Worm (Caenorhabditis elegans) whole organism, young adult: ENCODE results near the gene erl-1.

ENCODE experiments used
- C06A6.2 ChIP-seq: fragments of 200-800 bp; sonication (Bioruptor generic); conservative IDR thresholded peaks from 2 replicates; pipeline ENCODE4 v1.3.6; 2022; ENCODE audit warnings: missing genetic modification characterization, missing compliant biosample characterization
- D2030.7 ChIP-seq: fragments of 200-800 bp; sonication (Bioruptor generic); IDR thresholded peaks from 2 replicates; pipeline ENCODE4 v1.3.6; 2022; ENCODE audit warnings: missing genetic modification reagents, missing genetic modification characterization, missing compliant biosample characterization
- F37B4.10 ChIP-seq: fragments of 200-800 bp; sonication (Bioruptor generic); IDR thresholded peaks from 2 replicates; pipeline ENCODE4 v1.3.6; 2022; ENCODE audit warnings: missing genetic modification characterization, missing compliant biosample characterization
- F49E8.2 ChIP-seq: sonication (generic microtip); optimal IDR thresholded peaks from 3 replicates; lab custom pipeline; 2017; ENCODE audit warnings: missing genetic modification characterization, mild to moderate bottlenecking, missing compliant biosample characterization, antibody characterized with exemption, moderate library complexity; ENCODE audit not compliant: insufficient read depth
- F55B11.4 ChIP-seq: sonication (generic microtip); optimal IDR thresholded peaks from 2 replicates; lab custom pipeline; 2016; ENCODE audit warnings: missing compliant biosample characterization, missing genetic modification characterization, borderline replicate concordance; ENCODE audit not compliant: insufficient read depth
- K12H6.12 ChIP-seq: fragments of 200-800 bp; sonication (Bioruptor generic); optimal IDR thresholded peaks from 2 replicates; lab custom pipeline; 2018; ENCODE audit warnings: mild to moderate bottlenecking, missing genetic modification characterization, missing compliant biosample characterization
- T26A5.8 ChIP-seq: sonication (generic microtip); optimal IDR thresholded peaks from 2 replicates; lab custom pipeline; 2016; ENCODE audit warnings: missing genetic modification characterization, missing compliant biosample characterization
- Y53F4B.3 ChIP-seq: fragments of 200-800 bp; sonication (Bioruptor generic); IDR thresholded peaks from 2 replicates; pipeline ENCODE4 v1.3.6; 2022; ENCODE audit warnings: missing genetic modification reagents, missing genetic modification characterization, missing compliant biosample characterization
- Y53G8AR.9 ChIP-seq: fragments of 200-800 bp; sonication (Bioruptor generic); conservative IDR thresholded peaks from 2 replicates; pipeline ENCODE4 v1.3.6; 2022; ENCODE audit warnings: missing genetic modification reagents, missing genetic modification characterization, missing compliant biosample characterization
- Y56A3A.18 ChIP-seq: fragments of 200-800 bp; sonication (Bioruptor generic); IDR thresholded peaks from 2 replicates; pipeline ENCODE4 v1.3.6; 2022; ENCODE audit warnings: missing genetic modification reagents, missing genetic modification characterization, missing compliant biosample characterization
- Y67H2A.10 ChIP-seq: fragments of 200-800 bp; sonication (Bioruptor generic); conservative IDR thresholded peaks from 2 replicates; pipeline ENCODE4 v1.3.6; 2022; ENCODE audit warnings: missing genetic modification reagents, missing genetic modification characterization, missing compliant biosample characterization
- Y95B8A.8 ChIP-seq: fragments of 200-800 bp; sonication (Bioruptor generic); IDR thresholded peaks from 2 replicates; pipeline ENCODE4 v1.3.6; 2022; ENCODE audit warnings: missing genetic modification reagents, missing genetic modification characterization, missing compliant biosample characterization
- akir-1 ChIP-seq: fragments of 200-800 bp; sonication (Bioruptor generic); optimal IDR thresholded peaks from 2 replicates; lab custom pipeline; 2018; ENCODE audit warnings: mild to moderate bottlenecking, missing genetic modification characterization, moderate library complexity, missing compliant biosample characterization
- ama-1 ChIP-seq, 3 experiments: fragments of 150-350 bp in 1 of 3; sonication (generic microtip) in 2 of 3; optimal IDR thresholded peaks; 2 replicates each; lab custom pipeline; 2014 to 2018; ENCODE audit warnings: missing biosample characterization in 2 of 3, missing genetic modification characterization in 2 of 3, missing genetic modification reagents in 2 of 3
- aptf-2 ChIP-seq: fragments of 200-800 bp; sonication (Bioruptor generic); conservative IDR thresholded peaks from 2 replicates; pipeline ENCODE4 v1.3.6; 2022; ENCODE audit warnings: missing genetic modification reagents, missing genetic modification characterization, missing compliant biosample characterization
- attf-5 ChIP-seq: fragments of 200-800 bp; sonication (Bioruptor generic); optimal IDR thresholded peaks from 2 replicates; lab custom pipeline; 2018; ENCODE audit warnings: mild to moderate bottlenecking, missing genetic modification characterization, missing compliant biosample characterization
- cebp-2 ChIP-seq: fragments of 200-800 bp; sonication (Bioruptor generic); IDR thresholded peaks from 2 replicates; pipeline ENCODE4 v1.3.6; 2022; ENCODE audit warnings: missing genetic modification characterization, missing compliant biosample characterization
- ceh-79 ChIP-seq: sonication (generic microtip); optimal IDR thresholded peaks from 2 replicates; lab custom pipeline; 2017; ENCODE audit warnings: mild to moderate bottlenecking, missing genetic modification characterization, missing compliant biosample characterization
- ceh-91 ChIP-seq: fragments of 200-800 bp; sonication (Bioruptor generic); IDR thresholded peaks from 2 replicates; pipeline ENCODE4 v1.3.6; 2022; ENCODE audit warnings: missing genetic modification reagents, missing genetic modification characterization, missing compliant biosample characterization
- dpff-1 ChIP-seq: sonication (generic microtip); optimal IDR thresholded peaks from 2 replicates; lab custom pipeline; 2017; ENCODE audit warnings: mild to moderate bottlenecking, missing genetic modification characterization, missing compliant biosample characterization
- egl-18 ChIP-seq: fragments of 200-800 bp; sonication (Bioruptor generic); IDR thresholded peaks from 2 replicates; pipeline ENCODE4 v1.3.6; 2022; ENCODE audit warnings: missing genetic modification reagents, missing genetic modification characterization, missing compliant biosample characterization
- egl-44 ChIP-seq: fragments of 200-800 bp; sonication (Bioruptor generic); IDR thresholded peaks from 2 replicates; pipeline ENCODE4 v1.3.6; 2022; ENCODE audit warnings: missing genetic modification reagents, missing genetic modification characterization, missing compliant biosample characterization
- egrh-3 ChIP-seq: fragments of 200-800 bp; sonication (Bioruptor generic); IDR thresholded peaks from 2 replicates; pipeline ENCODE4 v1.3.6; 2022; ENCODE audit warnings: missing genetic modification reagents, missing genetic modification characterization, missing compliant biosample characterization
- ets-4 ChIP-seq: fragments of 200-800 bp; sonication (Bioruptor generic); optimal IDR thresholded peaks from 2 replicates; lab custom pipeline; 2018; ENCODE audit warnings: mild to moderate bottlenecking, missing genetic modification characterization, missing compliant biosample characterization
- hlh-26 ChIP-seq: fragments of 200-800 bp; sonication (Bioruptor generic); conservative IDR thresholded peaks from 2 replicates; pipeline ENCODE4 v1.3.6; 2022; ENCODE audit warnings: missing genetic modification reagents, missing genetic modification characterization, missing compliant biosample characterization
- hrde-1 ChIP-seq: sonication (generic microtip); optimal IDR thresholded peaks from 2 replicates; lab custom pipeline; 2016; ENCODE audit warnings: missing genetic modification characterization, mild to moderate bottlenecking, missing compliant biosample characterization, moderate library complexity, missing genotype, missing genetic modification reagents, borderline replicate concordance
- lin-35 ChIP-seq, 3 experiments: fragments of 150-350 bp in 2 of 3; sonication (generic microtip) in 1 of 3; optimal IDR thresholded peaks; 2 replicates each; lab custom pipeline; 2014 to 2018; ENCODE audit warnings: missing biosample characterization in 3 of 3, missing genetic modification characterization in 3 of 3, missing genetic modification reagents in 3 of 3
- lsl-1 ChIP-seq: fragments of 200-800 bp; sonication (Bioruptor generic); optimal IDR thresholded peaks from 2 replicates; lab custom pipeline; 2018; ENCODE audit warnings: mild to moderate bottlenecking, missing genetic modification characterization, moderate library complexity, missing compliant biosample characterization
- lsy-27 ChIP-seq: sonication (generic microtip); optimal IDR thresholded peaks from 2 replicates; lab custom pipeline; 2017; ENCODE audit warnings: missing genetic modification characterization, mild to moderate bottlenecking, missing compliant biosample characterization, antibody characterized with exemption, missing genotype, borderline replicate concordance; ENCODE audit not compliant: insufficient read depth
- madf-10 ChIP-seq: sonication (generic microtip); optimal IDR thresholded peaks from 2 replicates; lab custom pipeline; 2016; ENCODE audit warnings: mild to moderate bottlenecking, missing genetic modification characterization, missing compliant biosample characterization
- madf-3 ChIP-seq: fragments of 200-800 bp; sonication (Bioruptor generic); IDR thresholded peaks from 2 replicates; pipeline ENCODE4 v1.3.6; 2022; ENCODE audit warnings: missing genetic modification reagents, missing genetic modification characterization, missing compliant biosample characterization
- mes-4 ChIP-seq: sonication (generic microtip); optimal IDR thresholded peaks from 2 replicates; lab custom pipeline; 2016; ENCODE audit warnings: missing genotype, missing genetic modification characterization, missing compliant biosample characterization
- mxl-1 ChIP-seq: sonication (generic microtip); optimal IDR thresholded peaks from 2 replicates; lab custom pipeline; 2016; ENCODE audit warnings: missing genetic modification characterization, missing compliant biosample characterization
- nfya-2 ChIP-seq: fragments of 200-800 bp; sonication (Bioruptor generic); IDR thresholded peaks from 2 replicates; pipeline ENCODE4 v1.3.6; 2022; ENCODE audit warnings: missing genetic modification reagents, missing genetic modification characterization, missing compliant biosample characterization
- rec-8 ChIP-seq, 2 experiments: sonication (generic microtip); optimal IDR thresholded peaks; 2 replicates each; lab custom pipeline; 2016; ENCODE audit warnings: mild to moderate bottlenecking in 2 of 2, missing genetic modification characterization in 2 of 2, missing genetic modification reagents in 2 of 2, missing genotype in 2 of 2, missing biosample characterization in 1 of 2, missing compliant biosample characterization in 1 of 2, moderate library complexity in 1 of 2
- rpc-1 ChIP-seq, 2 experiments: fragments of 150-350 bp in 1 of 2; sonication (generic microtip) in 1 of 2; optimal IDR thresholded peaks; 2 replicates each; lab custom pipeline; 2014 to 2018; ENCODE audit warnings: missing biosample characterization in 1 of 2, missing genetic modification characterization in 1 of 2, missing genetic modification reagents in 1 of 2, missing genotype in 1 of 2
- sea-2 ChIP-seq: fragments of 200-800 bp; sonication (Bioruptor generic); IDR thresholded peaks from 2 replicates; pipeline ENCODE4 v1.3.6; 2022; ENCODE audit warnings: missing genetic modification characterization, missing compliant biosample characterization
- snpc-1.1 ChIP-seq: sonication (generic microtip); optimal IDR thresholded peaks from 2 replicates; lab custom pipeline; 2017; ENCODE audit warnings: missing genetic modification characterization, mild to moderate bottlenecking, missing compliant biosample characterization, antibody characterized with exemption, moderate library complexity, missing genotype, missing genetic modification reagents; ENCODE audit not compliant: insufficient read depth
- sptf-2 ChIP-seq: fragments of 200-800 bp; sonication (Bioruptor generic); optimal IDR thresholded peaks from 2 replicates; lab custom pipeline; 2018; ENCODE audit warnings: mild to moderate bottlenecking, missing genetic modification characterization, missing compliant biosample characterization
- ztf-22 ChIP-seq: fragments of 200-800 bp; sonication (Bioruptor generic); optimal IDR thresholded peaks from 2 replicates; lab custom pipeline; 2018; ENCODE audit warnings: mild to moderate bottlenecking, missing genetic modification characterization, moderate library complexity, missing compliant biosample characterization
- ztf-26 ChIP-seq: sonication (generic microtip); optimal IDR thresholded peaks from 2 replicates; lab custom pipeline; 2017; ENCODE audit warnings: missing genetic modification characterization, missing compliant biosample characterization

erl-1 gene

DNA sequence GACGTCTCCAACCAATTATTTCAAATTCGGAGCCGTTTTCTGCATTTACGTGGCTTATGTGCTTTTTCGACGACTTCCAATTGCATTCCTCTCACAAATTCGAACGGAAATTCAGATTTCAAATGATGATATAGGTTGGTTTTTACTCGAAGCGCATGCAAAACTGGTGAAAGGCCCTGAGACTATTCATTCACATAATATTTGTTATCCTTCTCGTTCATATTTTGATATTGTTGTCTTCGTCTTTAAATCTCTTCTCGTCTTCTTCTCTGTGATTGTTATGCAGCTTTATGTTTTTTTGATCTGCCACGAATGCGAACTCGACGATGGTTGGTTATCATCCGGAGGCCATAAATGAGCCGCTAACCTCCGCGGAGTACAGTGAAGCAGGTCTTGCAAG lies 4.9 kb upstream of the erl-1 start, which contains the start of gene hpo-12:
TSS of gene hpo-12 (plus strand) at position 301 of the 400 bp plus-strand sequence.
- TF ChIP-seq ama-1 (optimal IDR thresholded peaks at IDR 0.05; lab: Kevin White, UChicago) (no peak), ama-1 (GFP tag; optimal IDR thresholded peaks at IDR 0.05; lab: Kevin White, UChicago) (no peak), mes-4 (no peak), attf-5 (no peak)

DNA sequence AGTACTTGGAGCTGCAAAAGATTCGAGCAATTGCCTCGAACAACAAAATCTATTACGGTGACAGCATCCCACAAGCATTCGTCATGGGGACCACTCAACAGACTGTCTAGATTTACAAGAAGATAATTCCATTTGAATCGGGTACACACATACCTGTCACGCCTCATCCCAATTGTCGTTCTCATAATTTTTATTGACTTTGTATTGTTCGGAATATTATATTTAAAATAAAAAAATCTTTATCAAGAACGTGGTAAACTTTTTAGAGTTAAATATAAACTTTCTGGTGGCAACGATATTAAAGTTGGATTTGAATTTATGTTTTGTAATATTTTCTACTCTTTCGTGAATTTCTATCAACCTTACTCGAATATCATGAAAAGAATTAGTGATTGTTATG lies 1.4 kb downstream of the erl-1 start, which contains the start of gene C42C1.9:
TSS of gene C42C1.9 (plus strand) at position 301 of the 400 bp plus-strand sequence.
- TF ChIP-seq mxl-1 (tag; lab: Kevin White, UChicago), result no peak
- TF ChIP-seq sptf-2 (GFP tag; lab: Kevin White, UChicago), result no peak
- no peak for TF ChIP-seq Y53F4B.3 (GFP tag; lab: Robert Waterston, UW)
- TF ChIP-seq ztf-22 (GFP tag; lab: Kevin White, UChicago), result no peak
- TF ChIP-seq C06A6.2, result no peak
- no peak for TF ChIP-seq sea-2 (GFP tag; lab: Robert Waterston, UW)
- no peak for TF ChIP-seq hlh-26 (GFP tag; lab: Robert Waterston, UW)
- TF ChIP-seq madf-3, result no peak
- TF ChIP-seq ceh-79, result no peak
- TF ChIP-seq T26A5.8 (tag; lab: Kevin White, UChicago), result no peak
- TF ChIP-seq K12H6.12 (tag; lab: Kevin White, UChicago), result no peak
- TF ChIP-seq rec-8 (tag; optimal IDR thresholded peaks at IDR 0.05; lab: Kevin White, UChicago), result no peak
- no peak for TF ChIP-seq madf-10
- no peak for TF ChIP-seq D2030.7 (GFP tag; lab: Robert Waterston, UW)
- TF ChIP-seq rpc-1 (optimal IDR thresholded peaks at IDR 0.05; lab: Kevin White, UChicago), result no peak
- no peak for TF ChIP-seq rpc-1 (tag; optimal IDR thresholded peaks at IDR 0.05; lab: Kevin White, UChicago)
- TF ChIP-seq nfya-2 (GFP tag; lab: Robert Waterston, UW), result no peak
- no peak for TF ChIP-seq Y95B8A.8 (GFP tag; lab: Robert Waterston, UW)
- TF ChIP-seq, all 124 proteins: peak for 0

DNA sequence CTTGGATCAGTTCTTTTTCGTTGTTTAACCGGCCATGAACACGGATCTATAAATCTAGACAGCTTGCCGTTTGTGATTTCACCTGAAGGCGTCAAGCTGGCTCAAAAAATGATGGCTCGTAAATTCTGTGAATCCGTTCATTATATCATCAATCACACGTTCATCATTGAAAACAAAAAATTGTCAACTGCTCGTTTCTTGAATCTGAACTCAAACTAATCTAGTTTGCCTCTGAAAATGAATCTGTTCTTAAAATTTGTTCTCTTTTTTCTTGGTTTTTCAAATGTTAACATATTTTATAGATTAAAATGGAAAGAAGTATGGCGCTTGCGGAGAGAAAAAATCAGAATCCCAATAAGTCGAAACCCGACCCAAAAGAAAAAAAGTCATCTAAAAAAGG lies 3.0 kb downstream of the erl-1 start, which contains the start of gene C42C1.8:
TSS of gene C42C1.8 (plus strand) at position 301 of the 400 bp plus-strand sequence.
- no peak for TF ChIP-seq attf-5
- TF ChIP-seq lsl-1 (GFP tag; lab: Kevin White, UChicago), result no peak
- no peak for TF ChIP-seq F55B11.4
- no peak for TF ChIP-seq lin-35 (GFP tag; optimal IDR thresholded peaks at IDR 0.05; lab: Kevin White, UChicago)
- TF ChIP-seq Y53F4B.3 (GFP tag; lab: Robert Waterston, UW), result no peak
- TF ChIP-seq egl-44 (GFP tag; lab: Robert Waterston, UW), result no peak
- no peak for TF ChIP-seq akir-1
- no peak for TF ChIP-seq snpc-1.1 (tag; lab: Kevin White, UChicago)
- no peak for TF ChIP-seq ztf-26 (tag; lab: Kevin White, UChicago)
- TF ChIP-seq F49E8.2, result no peak
- TF ChIP-seq, all 124 proteins: peak for 0

DNA sequence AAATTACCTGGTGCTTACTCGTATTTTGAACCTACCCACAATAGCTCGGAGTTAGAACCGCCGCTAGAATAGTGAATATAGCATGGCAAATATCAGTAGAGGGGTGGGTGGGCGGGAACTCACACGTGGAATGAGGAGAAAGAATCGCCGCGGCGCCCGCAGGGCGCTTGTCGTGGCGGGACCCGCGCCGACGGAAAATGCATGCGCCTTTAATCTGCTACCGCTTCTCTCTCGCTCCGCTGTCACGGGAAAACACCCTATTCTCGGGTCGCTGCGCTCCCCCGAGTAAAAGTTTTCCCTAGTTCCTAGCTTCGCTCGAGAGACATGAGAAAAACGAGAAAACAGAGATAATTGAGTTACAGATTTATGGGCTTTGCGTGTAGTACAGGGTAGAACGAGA lies 7.0 kb downstream of the erl-1 start:
- peak; percentile 66; the same call in 1 of the 2 replicates for TF ChIP-seq egrh-3 (GFP tag; lab: Robert Waterston, UW)
- TF ChIP-seq cebp-2 (GFP tag; lab: Robert Waterston, UW), result peak; percentile 74; the same call in 1 of the 2 replicates

DNA sequence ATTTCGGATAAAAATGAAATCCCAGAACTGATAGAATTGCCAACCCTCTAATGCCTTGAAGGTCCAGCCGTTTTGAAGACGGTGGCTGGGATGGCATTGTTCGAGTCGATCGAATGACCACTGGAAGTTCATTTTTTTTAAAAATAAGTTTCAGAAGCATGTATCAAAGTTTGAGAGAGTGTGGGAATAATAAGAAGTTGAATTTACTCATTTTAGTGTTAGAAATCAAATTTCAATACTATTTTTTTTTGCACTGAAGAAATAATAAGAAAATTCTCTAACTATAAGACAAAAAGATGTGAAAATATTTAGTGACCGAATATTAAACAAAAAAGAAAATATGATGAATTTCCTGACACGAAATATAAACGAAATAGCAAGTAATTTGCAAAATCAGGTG lies 13.4 kb downstream of the erl-1 start, which contains the start of gene oac-59:
TSS of gene oac-59 (minus strand) at position 101 of the 400 bp plus-strand sequence.
- no peak for TF ChIP-seq Y56A3A.18
- TF ChIP-seq Y67H2A.10, result no peak
- no peak for TF ChIP-seq ceh-91 (GFP tag; lab: Robert Waterston, UW)
- no peak for TF ChIP-seq C06A6.2
- no peak for TF ChIP-seq ets-4 (GFP tag; lab: Kevin White, UChicago)
- TF ChIP-seq dpff-1 (tag; lab: Kevin White, UChicago), result no peak
- TF ChIP-seq aptf-2, result no peak
- no peak for TF ChIP-seq mes-4
- TF ChIP-seq T26A5.8 (tag; lab: Kevin White, UChicago), result no peak
- TF ChIP-seq Y53G8AR.9 (GFP tag; lab: Robert Waterston, UW), result no peak
- TF ChIP-seq akir-1, result no peak
- TF ChIP-seq F37B4.10 (GFP tag; lab: Robert Waterston, UW), result no peak
- TF ChIP-seq lsy-27 (tag; lab: Kevin White, UChicago), result no peak
- no peak for TF ChIP-seq egl-18
- no peak for TF ChIP-seq ztf-22 (GFP tag; lab: Kevin White, UChicago)
- TF ChIP-seq hrde-1 (tag; lab: Kevin White, UChicago), result no peak
